Worm (Caenorhabditis elegans) whole organism, dauer: ENCODE data around the gene F57H12.5.
"Not testable (repeated sequence)": the region's sequence is repeated elsewhere in the genome, so short reads cannot be mapped to it uniquely, and the experiment has no call there.

Experiments used
- unc-62 ChIP-seq: sonication (generic microtip); optimal IDR thresholded peaks from 2 replicates; lab custom pipeline; 2017; ENCODE audit warnings: missing biosample characterization, missing genetic modification reagents, missing genetic modification characterization

F57H12.5 gene

ce11 chrIV:8004019-8004418 is 36.9 kb downstream of the F57H12.5 start, which contains the start of gene rig-4:
TSS of gene rig-4 (minus strand) at chrIV:8004119.
- TF ChIP-seq unc-62: no peak

DNA sequence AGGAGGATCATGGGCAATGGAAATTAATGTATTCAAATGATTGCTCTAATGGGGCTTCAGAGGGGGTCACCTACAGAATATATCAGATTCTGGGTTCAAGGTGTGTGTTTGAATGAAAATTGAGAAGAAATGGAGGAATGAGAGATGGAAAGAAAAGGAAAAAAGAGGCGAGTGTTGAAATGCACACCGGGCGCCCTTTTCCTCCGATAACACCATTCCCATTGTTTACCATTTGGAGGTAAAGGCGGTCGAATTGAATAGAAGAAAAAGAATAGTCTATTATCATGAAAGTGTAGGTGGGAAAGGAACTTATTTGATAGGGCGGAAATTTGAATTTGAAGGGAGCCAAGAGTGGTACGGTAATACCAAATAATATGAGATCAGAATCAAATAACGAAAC is 38.3 kb downstream of the F57H12.5 start:
- no peak for TF ChIP-seq unc-62

- TF ChIP-seq unc-62: no peak
Observed at ce11 chrIV:8006161-8006560, 39.1 kb downstream of the F57H12.5 start.

ce11 chrIV:8007549-8007948 is 40.4 kb downstream of the F57H12.5 start:
- no peak for TF ChIP-seq unc-62

DNA sequence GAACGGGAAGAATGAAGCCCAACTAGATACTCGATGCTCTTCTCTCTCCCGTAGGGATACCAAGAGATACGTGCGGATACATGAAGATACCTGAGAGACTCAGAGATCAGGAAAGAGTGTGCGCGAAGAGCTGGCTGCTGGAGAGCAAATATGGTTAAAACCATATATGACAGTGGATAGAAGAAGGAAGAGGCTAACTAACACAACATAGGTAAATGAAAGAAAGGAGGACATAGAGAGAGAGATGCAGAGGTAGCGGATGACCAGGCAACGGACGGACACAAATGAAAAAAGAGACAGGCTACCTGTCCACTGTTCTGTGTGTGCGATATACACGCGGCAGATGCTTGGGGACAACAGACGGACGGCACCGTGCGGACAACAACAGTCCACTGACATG is 41.0 kb downstream of the F57H12.5 start:
- no peak for TF ChIP-seq unc-62

DNA sequence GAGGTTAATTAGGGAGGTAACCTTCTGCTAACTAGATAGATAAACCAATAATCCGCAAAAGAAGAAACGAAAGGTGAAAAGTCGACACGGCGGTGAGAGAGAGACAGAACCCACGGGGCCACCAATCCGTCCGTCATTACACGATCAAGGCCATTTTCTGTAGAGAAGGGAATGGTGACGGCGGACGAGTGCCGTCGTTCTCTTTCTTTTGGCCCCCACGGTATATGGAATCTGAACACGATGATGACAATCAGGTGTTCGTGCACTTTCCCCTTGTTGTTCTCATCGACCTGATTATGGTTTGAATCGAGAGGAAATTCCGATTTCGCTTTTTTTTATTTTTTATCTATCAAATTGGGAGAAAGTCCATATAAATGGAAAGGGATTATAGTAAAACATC is 42.3 kb downstream of the F57H12.5 start:
- no peak for TF ChIP-seq unc-62

ce11 chrIV:8010521-8010920 is 43.4 kb downstream of the F57H12.5 start:
- no peak for TF ChIP-seq unc-62

ce11 chrIV:8012330-8012729 is 45.2 kb downstream of the F57H12.5 start, which contains the start of gene Y42H9B.3:
TSS of gene Y42H9B.3 (minus strand) at chrIV:8012430.
- no peak for TF ChIP-seq unc-62

DNA sequence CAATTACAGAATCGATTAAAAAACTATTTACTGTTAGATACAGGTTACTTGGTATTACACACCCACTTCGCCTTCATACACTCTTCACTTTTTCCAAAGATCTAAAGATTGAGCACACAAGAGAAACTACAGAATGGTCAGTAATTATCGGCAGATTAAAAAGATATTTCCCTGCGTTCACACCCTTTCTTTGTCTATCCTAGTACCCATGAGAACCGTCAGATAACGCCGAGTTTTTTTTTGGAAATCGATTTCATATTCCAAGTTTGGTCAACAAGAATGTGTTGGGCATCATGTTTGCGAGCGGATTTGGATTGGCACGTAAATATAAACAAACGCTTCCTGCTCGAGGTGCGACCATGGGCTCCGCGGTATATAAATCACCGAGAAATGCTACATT is 46.7 kb downstream of the F57H12.5 start, which contains the start of gene C26B2.8:
Gene C26B2.8 (plus strand): TSS at position 301 of the 400 bp plus-strand sequence.
- no peak for TF ChIP-seq unc-62

ce11 chrIV:8015726-8016312 is 48.7 kb downstream of the F57H12.5 start, which contains the start of gene C26B2.7:
TSS of gene C26B2.7 (plus strand) at chrIV:8016274.
- not testable (repeated sequence) for TF ChIP-seq unc-62

- TF ChIP-seq unc-62: no peak
Observed at ce11 chrIV:8016694-8017093, 49.6 kb downstream of the F57H12.5 start, which contains the start of gene elpc-4. TSS of gene elpc-4 (plus strand) at chrIV:8016994.
